Worm (Caenorhabditis elegans) whole organism, L4 larva: ENCODE measurements around the gene egl-13.
A peak's percentile ranks its signal among the peaks of the same experiment; 100 is the strongest.

ENCODE experiments used
- F10B5.3 ChIP-seq: sonication (generic microtip); optimal IDR thresholded peaks from 2 replicates; lab custom pipeline; 2016; ENCODE audit warnings: mild to moderate bottlenecking, missing genetic modification characterization, missing compliant biosample characterization
- F26F4.8 ChIP-seq: fragments of 200-800 bp; sonication (Bioruptor generic); conservative IDR thresholded peaks from 2 replicates; pipeline ENCODE4 v1.3.6; 2022; ENCODE audit warnings: missing genetic modification characterization, missing compliant biosample characterization
- F37D6.2 ChIP-seq: sonication (generic microtip); optimal IDR thresholded peaks from 2 replicates; lab custom pipeline; 2016; ENCODE audit warnings: mild to moderate bottlenecking, missing genetic modification characterization, missing compliant biosample characterization
- F44E2.7 ChIP-seq: fragments of 200-800 bp; sonication (Bioruptor generic); IDR thresholded peaks from 2 replicates; pipeline ENCODE4 v2.1.2; 2022; ENCODE audit warnings: missing genetic modification characterization, missing compliant biosample characterization
- F49E8.2 ChIP-seq: sonication (generic microtip); optimal IDR thresholded peaks from 2 replicates; lab custom pipeline; 2016; ENCODE audit warnings: missing compliant biosample characterization, mild to moderate bottlenecking, missing genetic modification characterization, borderline replicate concordance
- R02D3.7 ChIP-seq: fragments of 150-350 bp; sonication (generic microtip); optimal IDR thresholded peaks from 3 replicates; lab custom pipeline; 2014; ENCODE audit warnings: missing biosample characterization, missing genetic modification characterization
- T20F7.1 ChIP-seq: fragments of 200-800 bp; sonication (Bioruptor generic); optimal IDR thresholded peaks from 2 replicates; lab custom pipeline; 2018; ENCODE audit warnings: mild to moderate bottlenecking, missing genetic modification characterization, missing compliant biosample characterization
- Y48G9A.11 ChIP-seq: fragments of 200-800 bp; sonication (Bioruptor generic); IDR thresholded peaks from 2 replicates; pipeline ENCODE4 v1.3.6; 2022; ENCODE audit warnings: missing genetic modification reagents, missing genetic modification characterization, missing compliant biosample characterization
- ZK337.2 ChIP-seq: fragments of 200-800 bp; sonication (Bioruptor generic); IDR thresholded peaks from 2 replicates; pipeline ENCODE4 v1.3.6; 2022; ENCODE audit warnings: missing genetic modification reagents, missing genetic modification characterization, missing compliant biosample characterization
- ZK546.5 ChIP-seq, 2 experiments: sonication (generic microtip); optimal IDR thresholded peaks; 2 replicates each; lab custom pipeline; 2017; ENCODE audit warnings: missing biosample characterization in 2 of 2, missing genetic modification characterization in 2 of 2
- aha-1 ChIP-seq: fragments of 150-350 bp; peaks from one replicate; lab custom pipeline; 2014; ENCODE audit warnings: missing biosample characterization, missing genetic modification characterization
- arid-1 ChIP-seq: fragments of 200-800 bp; sonication (Bioruptor generic); conservative IDR thresholded peaks from 2 replicates; pipeline ENCODE4 v1.3.6; 2022; ENCODE audit warnings: missing genetic modification reagents, missing genetic modification characterization, missing compliant biosample characterization
- ceh-20 ChIP-seq: fragments of 200-800 bp; sonication (Bioruptor generic); IDR thresholded peaks from 2 replicates; pipeline ENCODE4 v1.3.6; 2022; ENCODE audit warnings: missing genetic modification reagents, missing genetic modification characterization, missing compliant biosample characterization
- cey-2 ChIP-seq: sonication (generic microtip); optimal IDR thresholded peaks from 3 replicates; lab custom pipeline; 2017; ENCODE audit warnings: missing genetic modification characterization, mild to moderate bottlenecking, missing compliant biosample characterization, antibody characterized with exemption, borderline replicate concordance; ENCODE audit not compliant: insufficient read depth
- daf-16 ChIP-seq, 3 experiments: sonication (generic microtip); optimal IDR thresholded peaks; 2 replicates each; lab custom pipeline; 2016 to 2017; ENCODE audit warnings: missing genetic modification characterization in 3 of 3, missing genetic modification reagents in 3 of 3, mild to moderate bottlenecking in 2 of 3, missing compliant biosample characterization in 2 of 3, missing biosample characterization in 1 of 3, moderate library complexity in 1 of 3
- dmd-8 ChIP-seq: fragments of 200-800 bp; sonication (Bioruptor generic); IDR thresholded peaks from 2 replicates; pipeline ENCODE4 v1.3.6; 2022; ENCODE audit warnings: missing genetic modification characterization, missing compliant biosample characterization
- dmd-9 ChIP-seq: fragments of 200-800 bp; sonication (Bioruptor generic); IDR thresholded peaks from 2 replicates; pipeline ENCODE4 v1.3.6; 2022; ENCODE audit warnings: missing genetic modification reagents, missing genetic modification characterization, missing compliant biosample characterization
- dve-1 ChIP-seq: sonication (generic microtip); optimal IDR thresholded peaks from 2 replicates; lab custom pipeline; 2017; ENCODE audit warnings: antibody characterized with exemption, mild to moderate bottlenecking, missing genetic modification characterization, missing compliant biosample characterization; ENCODE audit not compliant: insufficient read depth
- egl-27 ChIP-seq: sonication (generic microtip); optimal IDR thresholded peaks from 3 replicates; lab custom pipeline; 2017; ENCODE audit warnings: missing biosample characterization, missing genetic modification reagents, missing genetic modification characterization
- gei-8 ChIP-seq: fragments of 200-800 bp; sonication (Bioruptor generic); optimal IDR thresholded peaks from 2 replicates; lab custom pipeline; 2018; ENCODE audit warnings: mild to moderate bottlenecking, missing genetic modification characterization, missing compliant biosample characterization
- hlh-11 ChIP-seq: fragments of 200-800 bp; sonication (Bioruptor generic); optimal IDR thresholded peaks from 2 replicates; lab custom pipeline; 2018; ENCODE audit warnings: mild to moderate bottlenecking, missing genetic modification characterization, missing compliant biosample characterization
- hlh-30 ChIP-seq: sonication (generic microtip); optimal IDR thresholded peaks from 2 replicates; lab custom pipeline; 2017; ENCODE audit warnings: antibody characterized with exemption, mild to moderate bottlenecking, missing genetic modification characterization, missing compliant biosample characterization; ENCODE audit not compliant: insufficient read depth
- hmg-1.1 ChIP-seq: fragments of 200-800 bp; sonication (Bioruptor generic); IDR thresholded peaks from 2 replicates; pipeline ENCODE4 v1.3.6; 2022; ENCODE audit warnings: missing genetic modification reagents, missing genetic modification characterization, missing compliant biosample characterization
- jun-1 ChIP-seq: fragments of 150-350 bp; optimal IDR thresholded peaks from 2 replicates; lab custom pipeline; 2014; ENCODE audit warnings: missing biosample characterization, missing genetic modification reagents, missing genetic modification characterization
- lim-7 ChIP-seq: fragments of 200-800 bp; sonication (Bioruptor generic); IDR thresholded peaks from 2 replicates; pipeline ENCODE4 v1.3.6; 2022; ENCODE audit warnings: missing genetic modification characterization, missing compliant biosample characterization
- lin-39 ChIP-seq: fragments of 150-350 bp; optimal IDR thresholded peaks from 2 replicates; lab custom pipeline; 2014; ENCODE audit warnings: missing biosample characterization, missing genetic modification reagents, missing genetic modification characterization
- lir-3 ChIP-seq: sonication (generic microtip); optimal IDR thresholded peaks from 2 replicates; lab custom pipeline; 2016; ENCODE audit warnings: mild to moderate bottlenecking, missing genetic modification characterization, missing compliant biosample characterization
- mes-2 ChIP-seq: sonication (generic microtip); optimal IDR thresholded peaks from 2 replicates; lab custom pipeline; 2016; ENCODE audit warnings: missing genotype, mild to moderate bottlenecking, missing genetic modification characterization, missing compliant biosample characterization; ENCODE audit not compliant: poor library complexity, severe bottlenecking
- mxl-2 ChIP-seq: fragments of 200-800 bp; sonication (Bioruptor generic); conservative IDR thresholded peaks from 2 replicates; pipeline ENCODE4 v1.3.6; 2022; ENCODE audit warnings: missing genetic modification reagents, missing genetic modification characterization, missing compliant biosample characterization
- mxl-3 ChIP-seq: fragments of 200-800 bp; sonication (Bioruptor generic); optimal IDR thresholded peaks from 2 replicates; lab custom pipeline; 2018; ENCODE audit warnings: mild to moderate bottlenecking, missing genetic modification characterization, missing compliant biosample characterization
- nhr-10 ChIP-seq: fragments of 150-350 bp; optimal IDR thresholded peaks from 2 replicates; lab custom pipeline; 2014; ENCODE audit warnings: missing biosample characterization, missing genetic modification characterization
- nhr-11 ChIP-seq: fragments of 150-350 bp; optimal IDR thresholded peaks from 2 replicates; lab custom pipeline; 2014; ENCODE audit warnings: missing biosample characterization, missing genetic modification characterization
- nhr-25 ChIP-seq: sonication (generic microtip); optimal IDR thresholded peaks from 2 replicates; lab custom pipeline; 2017; ENCODE audit warnings: missing genetic modification characterization, mild to moderate bottlenecking, missing compliant biosample characterization, antibody characterized with exemption, moderate library complexity, borderline replicate concordance; ENCODE audit not compliant: insufficient read depth
- nhr-42 ChIP-seq: fragments of 200-800 bp; sonication (Bioruptor generic); IDR thresholded peaks from 2 replicates; pipeline ENCODE4 v1.3.6; 2022; ENCODE audit warnings: missing genetic modification characterization, missing compliant biosample characterization
- nhr-6 ChIP-seq: fragments of 150-350 bp; optimal IDR thresholded peaks from 2 replicates; lab custom pipeline; 2014; ENCODE audit warnings: missing biosample characterization, missing genetic modification characterization
- pqm-1 ChIP-seq: sonication (generic microtip); optimal IDR thresholded peaks from 2 replicates; lab custom pipeline; 2017; ENCODE audit warnings: missing biosample characterization, missing genetic modification characterization
- saeg-2 ChIP-seq: fragments of 200-800 bp; sonication (Bioruptor generic); IDR thresholded peaks from 2 replicates; pipeline ENCODE4 v1.3.6; 2022; ENCODE audit warnings: missing genetic modification reagents, missing genetic modification characterization, missing compliant biosample characterization
- snpc-1.2 ChIP-seq: fragments of 200-800 bp; sonication (Bioruptor generic); IDR thresholded peaks from 2 replicates; pipeline ENCODE4 v1.3.6; 2022; ENCODE audit warnings: missing genetic modification reagents, missing genetic modification characterization, missing compliant biosample characterization
- tag-97 ChIP-seq: fragments of 200-800 bp; sonication (Bioruptor generic); IDR thresholded peaks from 2 replicates; pipeline ENCODE4 v1.3.6; 2022; ENCODE audit warnings: missing genetic modification characterization, missing compliant biosample characterization
- tra-1 ChIP-seq: fragments of 200-800 bp; sonication (Bioruptor generic); IDR thresholded peaks from 2 replicates; pipeline ENCODE4 v1.3.6; 2022; ENCODE audit warnings: missing genetic modification reagents, missing genetic modification characterization, missing compliant biosample characterization
- unc-130 ChIP-seq: sonication (generic microtip); optimal IDR thresholded peaks from 2 replicates; lab custom pipeline; 2016; ENCODE audit warnings: missing genetic modification reagents, missing genetic modification characterization, missing compliant biosample characterization
- unc-39 ChIP-seq: sonication (generic microtip); optimal IDR thresholded peaks from 2 replicates; lab custom pipeline; 2017; ENCODE audit warnings: missing biosample characterization, missing genetic modification characterization
- unc-62 ChIP-seq, 3 experiments: fragments of 150-350 bp in 1 of 3; sonication (generic microtip); optimal IDR thresholded peaks in 2 of 3; peaks in 1 of 3; 1 replicate in 1 of 3; 2 replicates in 2 of 3; lab custom pipeline; 2014 to 2017; ENCODE audit warnings: missing biosample characterization in 3 of 3, missing genetic modification characterization in 3 of 3, missing genetic modification reagents in 3 of 3, missing genotype in 1 of 3
- zfp-3 ChIP-seq: fragments of 200-800 bp; sonication (Bioruptor generic); conservative IDR thresholded peaks from 2 replicates; pipeline ENCODE4 v1.3.6; 2022; ENCODE audit warnings: missing genetic modification reagents, missing genetic modification characterization, missing compliant biosample characterization
- zip-2 ChIP-seq: fragments of 150-350 bp; optimal IDR thresholded peaks from 2 replicates; lab custom pipeline; 2014; ENCODE audit warnings: missing biosample characterization, missing genetic modification characterization
- ztf-11 ChIP-seq: fragments of 150-350 bp; optimal IDR thresholded peaks from 2 replicates; lab custom pipeline; 2014; ENCODE audit warnings: missing biosample characterization, missing genetic modification characterization

Gene egl-13

DNA sequence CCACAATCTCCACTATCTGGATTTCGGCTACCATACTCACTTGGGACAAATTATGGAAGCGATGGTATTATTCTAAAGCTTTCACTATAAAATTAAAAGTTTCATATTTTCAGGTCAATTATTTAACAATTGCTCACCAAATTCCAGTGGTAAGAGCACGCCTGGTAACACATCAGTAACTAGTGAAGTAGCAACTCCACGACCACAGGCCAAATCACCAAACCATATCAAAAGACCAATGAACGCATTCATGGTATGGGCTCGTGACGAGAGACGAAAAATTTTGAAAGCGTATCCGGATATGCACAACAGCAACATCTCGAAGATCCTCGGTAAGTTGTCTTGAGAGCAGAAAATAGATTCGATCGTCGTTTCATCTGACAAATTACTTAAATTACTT is 9.0 kb downstream of the egl-13 start:
- TF ChIP-seq aha-1 (tag; lab: Kevin White, UChicago) = peak; percentile 91
- no peak for TF ChIP-seq dve-1 (tag; lab: Kevin White, UChicago)
- peak in 1 of 2 experiments; percentile 12 for TF ChIP-seq unc-62 (GFP tag; optimal IDR thresholded peaks at IDR 0.05 in 1 of 2; lab: Kevin White, UChicago)
- TF ChIP-seq unc-62 (tag; optimal IDR thresholded peaks at IDR 0.05; lab: Kevin White, UChicago) = no peak

ce11 chrX:5680125-5680524 is 16.5 kb downstream of the egl-13 start, which contains the start of gene set-19:
set-19 (minus strand) TSS chrX:5680225.
- no peak for TF ChIP-seq F10B5.3 (tag; lab: Kevin White, UChicago)
- TF ChIP-seq ztf-11 (tag; lab: Kevin White, UChicago) = no peak
- TF ChIP-seq mxl-3 = no peak
- no peak for TF ChIP-seq unc-62 (GFP tag; optimal IDR thresholded peaks at IDR 0.05 in 1 of 2; lab: Kevin White, UChicago)
- TF ChIP-seq unc-62 (tag; optimal IDR thresholded peaks at IDR 0.05; lab: Kevin White, UChicago) = no peak
- no peak for TF ChIP-seq lim-7 (GFP tag; lab: Robert Waterston, UW)
- TF ChIP-seq F26F4.8 (GFP tag; lab: Robert Waterston, UW) = no peak
- TF ChIP-seq nhr-11 (tag; lab: Kevin White, UChicago) = no peak
- TF ChIP-seq unc-130 (GFP tag; lab: Kevin White, UChicago) = no peak
- TF ChIP-seq jun-1 = no peak
- TF ChIP-seq T20F7.1 (GFP tag; lab: Kevin White, UChicago) = no peak
- no peak for TF ChIP-seq nhr-10 (tag; lab: Kevin White, UChicago)
- no peak for TF ChIP-seq nhr-42 (GFP tag; lab: Robert Waterston, UW)
- TF ChIP-seq F49E8.2 (tag; lab: Kevin White, UChicago) = no peak
- no peak for TF ChIP-seq lir-3
- TF ChIP-seq ceh-20 (GFP tag; lab: Robert Waterston, UW) = no peak
- no peak for TF ChIP-seq ZK337.2 (GFP tag; lab: Robert Waterston, UW)
- TF ChIP-seq F37D6.2 = no peak
- TF ChIP-seq Y48G9A.11 (GFP tag; lab: Robert Waterston, UW) = no peak

- peak; percentile 64 for TF ChIP-seq F10B5.3 (tag; lab: Kevin White, UChicago)
- TF ChIP-seq tra-1 = no peak
- no peak for TF ChIP-seq nhr-25 (tag; lab: Kevin White, UChicago)
- peak; percentile 33 for TF ChIP-seq F37D6.2
- TF ChIP-seq hlh-30 (tag; lab: Kevin White, UChicago) = no peak
- TF ChIP-seq ZK546.5 (tag; optimal IDR thresholded peaks at IDR 0.05; lab: Kevin White, UChicago) = no peak
- peak; percentile 0 for TF ChIP-seq zip-2 (tag; lab: Kevin White, UChicago)
- no peak for TF ChIP-seq egl-27
- no peak for TF ChIP-seq unc-39 (tag; lab: Kevin White, UChicago)
- no peak for TF ChIP-seq pqm-1 (tag; lab: Kevin White, UChicago)
- TF ChIP-seq daf-16 (GFP tag; optimal IDR thresholded peaks at IDR 0.05; lab: Kevin White, UChicago) = no peak
- no peak for TF ChIP-seq daf-16 (tag; optimal IDR thresholded peaks at IDR 0.05; lab: Kevin White, UChicago)
- TF ChIP-seq gei-8 (GFP tag; lab: Kevin White, UChicago) = no peak
- no peak for TF ChIP-seq cey-2 (tag; lab: Kevin White, UChicago)
- TF ChIP-seq T20F7.1 (GFP tag; lab: Kevin White, UChicago) = no peak
- TF ChIP-seq mes-2 (tag; lab: Kevin White, UChicago) = peak; percentile 67
- TF ChIP-seq arid-1 (GFP tag; lab: Robert Waterston, UW) = no peak
- TF ChIP-seq mxl-2 (GFP tag; lab: Robert Waterston, UW) = no peak
- TF ChIP-seq dmd-8 (GFP tag; lab: Robert Waterston, UW) = 0 out of 2 replicates have a peak, but pooled peaks have one; percentile 7
- no peak for TF ChIP-seq snpc-1.2 (GFP tag; lab: Robert Waterston, UW)
- peak; percentile 76 for TF ChIP-seq hlh-11 (tag; lab: Kevin White, UChicago)
- no peak for TF ChIP-seq zfp-3 (GFP tag; lab: Robert Waterston, UW)
- TF ChIP-seq tag-97 (GFP tag; lab: Robert Waterston, UW) = no peak
- no peak for TF ChIP-seq dmd-9 (GFP tag; lab: Robert Waterston, UW)
- no peak; the same call in 1 of the 2 replicates for TF ChIP-seq hmg-1.1 (GFP tag; lab: Robert Waterston, UW)
- no peak for TF ChIP-seq lin-39 (tag; lab: Kevin White, UChicago)
- peak; percentile 41 for TF ChIP-seq nhr-6 (tag; lab: Kevin White, UChicago)
- no peak for TF ChIP-seq saeg-2 (GFP tag; lab: Robert Waterston, UW)
- TF ChIP-seq dve-1 (tag; lab: Kevin White, UChicago) = peak; percentile 45
- TF ChIP-seq F44E2.7 (GFP tag; lab: Robert Waterston, UW) = no peak
- no peak for TF ChIP-seq R02D3.7
These were observed 22.4 kb downstream of the egl-13 start, which contains the start of gene set-20 for ce11 chrX:5686065-5686464. set-20 (minus strand) TSS chrX:5686158.
